Worm (Caenorhabditis elegans): ENCODE results near the gene ztf-28.
A peak's percentile ranks its signal among the peaks of the same experiment; 100 is the strongest.

The ztf-28 gene

ce11 chrV:2103118-2103517, 12.6 kb downstream of the ztf-28 start, which contains the start of gene F36F12.1:
TSS of gene F36F12.1 (minus strand) at chrV:2103218.
- TF ChIP-seq nhr-76 (tag; optimal IDR thresholded peaks at IDR 0.05) (no peak), tra-1 (GFP tag; IDR thresholded peaks at IDR 0.05) (no peak), jun-1 (tag; optimal IDR thresholded peaks at IDR 0.05) (no peak), gei-8 (GFP tag; optimal IDR thresholded peaks at IDR 0.05) (no peak), mxl-3 (GFP tag; optimal IDR thresholded peaks at IDR 0.05) (no peak), lin-39 (tag; optimal IDR thresholded peaks at IDR 0.05) (no peak), nhr-25 (tag; optimal IDR thresholded peaks at IDR 0.05; ENCODE audit: borderline replicate concordance, insufficient read depth) (no peak), tag-97 (GFP tag; IDR thresholded peaks at IDR 0.05) (no peak), Y75B8A.6 (GFP tag; IDR thresholded peaks at IDR 0.05) (no peak), nhr-42 (GFP tag; IDR thresholded peaks at IDR 0.05) (no peak), T20F7.1 (GFP tag; optimal IDR thresholded peaks at IDR 0.05) (no peak)

ce11 chrV:2105976-2106375, 15.5 kb downstream of the ztf-28 start, which contains the start of gene F22F7.4:
TSS of gene F22F7.4 (minus strand) at chrV:2106076.
- no peak for TF ChIP-seq hlh-30 (tag; optimal IDR thresholded peaks at IDR 0.05; ENCODE audit: insufficient read depth)
- no peak for TF ChIP-seq ceh-28 (tag; optimal IDR thresholded peaks at IDR 0.05)
- TF ChIP-seq ces-1 (GFP tag; optimal IDR thresholded peaks at IDR 0.05): no peak
- TF ChIP-seq pha-4 (GFP tag; IDR thresholded peaks at IDR 0.05): no peak
- TF ChIP-seq pha-4 (tag; optimal IDR thresholded peaks at IDR 0.05): no peak

- TF ChIP-seq hif-1 (tag; optimal IDR thresholded peaks at IDR 0.05): peak in 1 of 2 experiments; percentile 2
- no peak for TF ChIP-seq pha-4 (GFP tag; IDR thresholded peaks at IDR 0.05)
- peak; percentile 44 for TF ChIP-seq pha-4 (tag; optimal IDR thresholded peaks at IDR 0.05)
- TF ChIP-seq F37D6.2 (tag; optimal IDR thresholded peaks at IDR 0.05): no peak
- peak; percentile 32 for TF ChIP-seq dpl-1 (GFP tag; optimal IDR thresholded peaks at IDR 0.05)
- TF ChIP-seq lin-13 (GFP tag; optimal IDR thresholded peaks at IDR 0.05): peak; percentile 26
- no peak for TF ChIP-seq jun-1 (tag; optimal IDR thresholded peaks at IDR 0.05)
- TF ChIP-seq zag-1 (tag; optimal IDR thresholded peaks at IDR 0.05): no peak
- no peak for TF ChIP-seq nhr-25 (tag; optimal IDR thresholded peaks at IDR 0.05; ENCODE audit: borderline replicate concordance, insufficient read depth)
- TF ChIP-seq Y48G9A.11 (GFP tag; IDR thresholded peaks at IDR 0.05): no peak
- TF ChIP-seq ZK546.5 (tag; optimal IDR thresholded peaks at IDR 0.05): no peak
- TF ChIP-seq unc-62 (GFP tag; optimal IDR thresholded peaks at IDR 0.05 in 1 of 2): no peak
- no peak for TF ChIP-seq unc-62 (tag; optimal IDR thresholded peaks at IDR 0.05)
- TF ChIP-seq aha-1 (tag): peak; percentile 66
- TF ChIP-seq pqm-1 (tag; optimal IDR thresholded peaks at IDR 0.05): peak; percentile 4
- no peak for TF ChIP-seq zip-11 (GFP tag; IDR thresholded peaks at IDR 0.05)
- no peak for TF ChIP-seq ceh-20 (GFP tag; IDR thresholded peaks at IDR 0.05)
- TF ChIP-seq tra-1 (GFP tag; IDR thresholded peaks at IDR 0.05): no peak
- TF ChIP-seq egl-43 (GFP tag; IDR thresholded peaks at IDR 0.05): no peak
- TF ChIP-seq madf-9 (GFP tag; conservative IDR thresholded peaks at IDR 0.05): no peak
- peak; percentile 15 for TF ChIP-seq nhr-11 (tag; optimal IDR thresholded peaks at IDR 0.05)
- TF ChIP-seq ceh-62 (tag; optimal IDR thresholded peaks at IDR 0.05): no peak
- TF ChIP-seq nhr-77 (tag; optimal IDR thresholded peaks at IDR 0.05): peak; percentile 10
- no peak for TF ChIP-seq mxl-3 (GFP tag; optimal IDR thresholded peaks at IDR 0.05)
- TF ChIP-seq ceh-44 (GFP tag; IDR thresholded peaks at IDR 0.05): no peak
- TF ChIP-seq tag-97 (GFP tag; IDR thresholded peaks at IDR 0.05): no peak
- peak; percentile 39 for TF ChIP-seq nhr-6 (tag; optimal IDR thresholded peaks at IDR 0.05)
- no peak for TF ChIP-seq R02D3.7 (tag; optimal IDR thresholded peaks at IDR 0.05)
- no peak for TF ChIP-seq ztf-7 (tag; optimal IDR thresholded peaks at IDR 0.05)
- peak; percentile 95 for TF ChIP-seq nhr-28 (tag; optimal IDR thresholded peaks at IDR 0.05)
- no peak for TF ChIP-seq dve-1 (tag; optimal IDR thresholded peaks at IDR 0.05; ENCODE audit: insufficient read depth)
- no peak for TF ChIP-seq lin-1 (GFP tag; IDR thresholded peaks at IDR 0.05)
Measured at ce11 chrV:2109295-2109694, 18.8 kb downstream of the ztf-28 start, which contains the start of gene ckb-4. TSS of gene ckb-4 (minus strand) at chrV:2109434.

Measured in whole organism, L4 larva.